Fruit fly (Drosophila melanogaster) whole organism, embryonic: ENCODE data around the gene SREBP.

ENCODE experiments used
- Antp ChIP-seq: fragments of 200-800 bp; sonication (Bioruptor generic); optimal IDR thresholded peaks from 3 replicates; lab custom pipeline; 2016; ENCODE audit warnings: missing biosample characterization, missing genetic modification characterization
- BtbVII ChIP-seq: fragments of 200-800 bp; sonication (Bioruptor generic); optimal IDR thresholded peaks from 3 replicates; lab custom pipeline; 2017; ENCODE audit warnings: missing biosample characterization, mild to moderate bottlenecking, missing genetic modification characterization
- CG10654 ChIP-seq: fragments of 200-800 bp; sonication (Bioruptor generic); optimal IDR thresholded peaks from 2 replicates; lab custom pipeline; 2016; ENCODE audit warnings: missing biosample characterization, missing genetic modification characterization
- CG11085 ChIP-seq: fragments of 200-800 bp; sonication (Bioruptor generic); IDR thresholded peaks from 2 replicates; pipeline ENCODE4 v1.3.6; 2022; ENCODE audit warnings: missing biosample characterization, missing genetic modification characterization
- CG11398 ChIP-seq: fragments of 200-800 bp; sonication (Bioruptor generic); optimal IDR thresholded peaks from 2 replicates; lab custom pipeline; 2016; ENCODE audit warnings: missing biosample characterization, missing genetic modification characterization
- CG11560 ChIP-seq: fragments of 200-800 bp; sonication (Bioruptor generic); IDR thresholded peaks from 3 replicates; pipeline ENCODE4 v1.3.6; 2022; ENCODE audit warnings: missing biosample characterization, missing genetic modification characterization
- CG12104 ChIP-seq: fragments of 200-800 bp; sonication (Bioruptor generic); optimal IDR thresholded peaks from 3 replicates; lab custom pipeline; 2016; ENCODE audit warnings: missing biosample characterization, missing genetic modification characterization
- CG12391 ChIP-seq: fragments of 200-800 bp; sonication (Bioruptor generic); optimal IDR thresholded peaks from 3 replicates; lab custom pipeline; 2018; ENCODE audit warnings: missing biosample characterization, mild to moderate bottlenecking, missing genetic modification characterization, moderate library complexity
- CG13123 ChIP-seq: fragments of 200-800 bp; sonication (Bioruptor generic); optimal IDR thresholded peaks from 2 replicates; lab custom pipeline; 2016; ENCODE audit warnings: missing biosample characterization, missing genetic modification characterization
- CG17359 ChIP-seq: fragments of 200-800 bp; sonication (Bioruptor generic); optimal IDR thresholded peaks from 3 replicates; lab custom pipeline; 2018; ENCODE audit warnings: missing biosample characterization, mild to moderate bottlenecking, missing genetic modification characterization, moderate library complexity
- CG17802 ChIP-seq: fragments of 200-800 bp; sonication (Bioruptor generic); optimal IDR thresholded peaks from 2 replicates; lab custom pipeline; 2018; ENCODE audit warnings: missing biosample characterization, mild to moderate bottlenecking, missing genetic modification characterization, moderate library complexity
- CG2116 ChIP-seq: fragments of 200-800 bp; sonication (Bioruptor generic); optimal IDR thresholded peaks from 3 replicates; lab custom pipeline; 2018; ENCODE audit warnings: missing biosample characterization, mild to moderate bottlenecking, missing genetic modification characterization
- CG3163 ChIP-seq: fragments of 200-800 bp; sonication (Bioruptor generic); optimal IDR thresholded peaks from 3 replicates; lab custom pipeline; 2016; ENCODE audit warnings: missing biosample characterization, missing genetic modification characterization
- CG32532 ChIP-seq: fragments of 200-800 bp; sonication (Bioruptor generic); IDR thresholded peaks from 2 replicates; pipeline ENCODE4 v1.3.6; 2022; ENCODE audit warnings: missing biosample characterization, missing genetic modification characterization
- CG3281 ChIP-seq: fragments of 200-800 bp; sonication (Bioruptor generic); optimal IDR thresholded peaks from 3 replicates; lab custom pipeline; 2017; ENCODE audit warnings: missing biosample characterization, mild to moderate bottlenecking, missing genetic modification characterization
- CG3407 ChIP-seq: fragments of 200-800 bp; sonication (Bioruptor generic); optimal IDR thresholded peaks from 2 replicates; lab custom pipeline; 2018; ENCODE audit warnings: missing biosample characterization, mild to moderate bottlenecking, missing genetic modification characterization
- CG3847 ChIP-seq: fragments of 200-800 bp; sonication (Bioruptor generic); IDR thresholded peaks from 2 replicates; pipeline ENCODE4 v1.3.6; 2022; ENCODE audit warnings: missing biosample characterization, missing genetic modification characterization
- CG4424 ChIP-seq: fragments of 200-800 bp; sonication (Bioruptor generic); optimal IDR thresholded peaks from 3 replicates; lab custom pipeline; 2016; ENCODE audit warnings: missing biosample characterization, missing genetic modification characterization
- CG7963 ChIP-seq: fragments of 200-800 bp; sonication (Bioruptor generic); IDR thresholded peaks from 3 replicates; pipeline ENCODE4 v1.3.6; 2022; ENCODE audit warnings: missing biosample characterization, missing genetic modification characterization; ENCODE audit not compliant: partially characterized antibody
- CG8924 ChIP-seq: fragments of 200-800 bp; optimal IDR thresholded peaks from 3 replicates; lab custom pipeline; 2019; ENCODE audit warnings: missing biosample characterization, mild to moderate bottlenecking, missing genetic modification characterization, moderate library complexity
- CG9876 ChIP-seq: fragments of 200-800 bp; sonication (Bioruptor generic); optimal IDR thresholded peaks from 2 replicates; lab custom pipeline; 2016; ENCODE audit warnings: missing biosample characterization, missing genetic modification characterization
- Chrac-16 ChIP-seq: fragments of 200-800 bp; sonication (Bioruptor generic); optimal IDR thresholded peaks from 3 replicates; lab custom pipeline; 2016; ENCODE audit warnings: missing biosample characterization, missing genetic modification characterization
- CoRest ChIP-seq: fragments of 200-800 bp; sonication (Bioruptor generic); optimal IDR thresholded peaks from 3 replicates; lab custom pipeline; 2018; ENCODE audit warnings: missing biosample characterization, mild to moderate bottlenecking, missing genetic modification characterization, moderate library complexity
- Doc2 ChIP-seq: fragments of 200-800 bp; sonication (Bioruptor generic); IDR thresholded peaks from 2 replicates; pipeline ENCODE4 v1.3.6; 2022; ENCODE audit warnings: missing biosample characterization, missing genetic modification characterization
- Drgx ChIP-seq: fragments of 200-800 bp; sonication (Bioruptor generic); IDR thresholded peaks from 2 replicates; pipeline ENCODE4 v1.3.6; 2022; ENCODE audit warnings: missing biosample characterization, missing genetic modification characterization
- Ets65A ChIP-seq: fragments of 200-800 bp; sonication (Bioruptor generic); peaks from one replicate; lab custom pipeline; 2016; ENCODE audit warnings: missing biosample characterization, missing genetic modification characterization
- HmgZ ChIP-seq: fragments of 200-800 bp; sonication (Bioruptor generic); optimal IDR thresholded peaks from 2 replicates; lab custom pipeline; 2018; ENCODE audit warnings: missing biosample characterization, mild to moderate bottlenecking, missing genetic modification characterization
- Myb ChIP-seq: fragments of 200-800 bp; sonication (Bioruptor generic); optimal IDR thresholded peaks from 2 replicates; lab custom pipeline; 2016; ENCODE audit warnings: missing biosample characterization, missing genetic modification characterization
- Nf-YB ChIP-seq: fragments of 200-800 bp; sonication (Bioruptor generic); optimal IDR thresholded peaks from 3 replicates; lab custom pipeline; 2019; ENCODE audit warnings: missing biosample characterization, mild to moderate bottlenecking, missing genetic modification characterization, moderate library complexity
- NfI ChIP-seq: fragments of 200-800 bp; sonication (Bioruptor generic); optimal IDR thresholded peaks from 3 replicates; lab custom pipeline; 2018; ENCODE audit warnings: missing biosample characterization, mild to moderate bottlenecking, missing genetic modification characterization, moderate library complexity
- Scr ChIP-seq: fragments of 200-800 bp; sonication (Bioruptor generic); IDR thresholded peaks from 2 replicates; pipeline ENCODE4 v1.3.6; 2022; ENCODE audit warnings: missing biosample characterization, missing genetic modification characterization; ENCODE audit not compliant: partially characterized antibody
- cad ChIP-seq: fragments of >200 bp; optimal IDR thresholded peaks from 2 replicates; lab custom pipeline; 2017; ENCODE audit warnings: missing biosample characterization, missing genetic modification characterization
- caup ChIP-seq: fragments of 200-800 bp; sonication (Bioruptor generic); optimal IDR thresholded peaks from 3 replicates; lab custom pipeline; 2017; ENCODE audit warnings: missing biosample characterization, mild to moderate bottlenecking, missing genetic modification characterization, moderate library complexity; ENCODE audit not compliant: severe bottlenecking
- croc ChIP-seq: fragments of 200-800 bp; sonication (Bioruptor generic); conservative IDR thresholded peaks from 3 replicates; pipeline ENCODE4 v1.3.6; 2022; ENCODE audit warnings: missing biosample characterization, missing genetic modification characterization
- dati ChIP-seq: fragments of 200-800 bp; sonication (Bioruptor generic); IDR thresholded peaks from 2 replicates; pipeline ENCODE4 v1.3.6; 2022; ENCODE audit warnings: missing biosample characterization, missing genetic modification characterization
- dmrt11E ChIP-seq: fragments of 200-800 bp; sonication (Bioruptor generic); optimal IDR thresholded peaks from 3 replicates; lab custom pipeline; 2018; ENCODE audit warnings: missing biosample characterization, mild to moderate bottlenecking, missing genetic modification characterization, moderate library complexity
- emc ChIP-seq: fragments of 200-800 bp; sonication (Bioruptor generic); optimal IDR thresholded peaks from 2 replicates; lab custom pipeline; 2016; ENCODE audit warnings: missing biosample characterization, missing genetic modification characterization
- gro ChIP-seq: fragments of 200-800 bp; sonication (Bioruptor generic); optimal IDR thresholded peaks from 2 replicates; lab custom pipeline; 2016; ENCODE audit warnings: missing biosample characterization, missing genetic modification characterization
- mam ChIP-seq: fragments of 200-800 bp; sonication (Bioruptor generic); optimal IDR thresholded peaks from 3 replicates; lab custom pipeline; 2016; ENCODE audit warnings: missing biosample characterization, missing genetic modification characterization
- pan ChIP-seq, 4 experiments: fragments of >200 bp in 3 of 4; fragments of 200-800 bp in 1 of 4; sonication (Bioruptor generic) in 1 of 4; optimal IDR thresholded peaks in 3 of 4; IDR thresholded peaks in 1 of 4; 2 replicates each; pipeline versions ENCODE4 v1.3.6 to Lab custom; 2017 to 2022; ENCODE audit warnings: missing biosample characterization in 2 of 4, missing genetic modification characterization in 2 of 4, mixed read lengths in 1 of 4
- pfk ChIP-seq: fragments of 200-800 bp; sonication (Bioruptor generic); optimal IDR thresholded peaks from 2 replicates; lab custom pipeline; 2018; ENCODE audit warnings: missing biosample characterization, mild to moderate bottlenecking, missing genetic modification characterization, moderate library complexity
- repo ChIP-seq: fragments of 200-800 bp; sonication (Bioruptor generic); optimal IDR thresholded peaks from 2 replicates; lab custom pipeline; 2016; ENCODE audit warnings: missing biosample characterization, missing genetic modification characterization
- sisA ChIP-seq: fragments of 200-800 bp; sonication (Bioruptor generic); IDR thresholded peaks from 2 replicates; pipeline ENCODE4 v1.3.6; 2022; ENCODE audit warnings: missing biosample characterization, missing genetic modification characterization
- so ChIP-seq: fragments of 200-800 bp; sonication (Bioruptor generic); IDR thresholded peaks from 3 replicates; pipeline ENCODE4 v1.3.6; 2022; ENCODE audit warnings: missing biosample characterization, missing genetic modification characterization
- sob ChIP-seq: fragments of 200-800 bp; sonication (Bioruptor generic); IDR thresholded peaks from 2 replicates; pipeline ENCODE4 v1.3.6; 2022; ENCODE audit warnings: missing biosample characterization, missing genetic modification characterization
- sqz ChIP-seq: fragments of 200-800 bp; sonication (Bioruptor generic); optimal IDR thresholded peaks from 3 replicates; lab custom pipeline; 2018; ENCODE audit warnings: missing biosample characterization, mild to moderate bottlenecking, missing genetic modification characterization
- trh ChIP-seq: fragments of 200-800 bp; sonication (Bioruptor generic); optimal IDR thresholded peaks from 2 replicates; lab custom pipeline; 2016; ENCODE audit warnings: missing biosample characterization, missing genetic modification characterization
- ttk ChIP-seq: fragments of 200-800 bp; sonication (Bioruptor generic); IDR thresholded peaks from 2 replicates; pipeline ENCODE4 v2.1.2; 2022; ENCODE audit warnings: missing biosample characterization, missing genetic modification characterization
- zfh1 ChIP-seq: fragments of 200-800 bp; sonication (Bioruptor generic); IDR thresholded peaks from 3 replicates; pipeline ENCODE4 v1.3.6; 2022; ENCODE audit warnings: missing biosample characterization, missing genetic modification characterization

The SREBP gene

dm6 chr3L:19834143-19834794 lies 40.5 kb downstream of the SREBP start, which contains the start of the genes trc and CG32221 (continued):
- TF ChIP-seq pfk (GFP tag; lab: Kevin White, UChicago) (peak; percentile 56), CG8924 (tag; lab: Kevin White, UChicago) (peak; percentile 33), dati (GFP tag; lab: Robert Waterston, UW) (no peak), CG11560 (tag; lab: Robert Waterston, UW) (peak; percentile 82; the same call in 2 of the 3 replicates), CG3847 (GFP tag; lab: Robert Waterston, UW) (peak; percentile 51; the same call in 1 of the 2 replicates), cad (no peak), Nf-YB (GFP tag; lab: Kevin White, UChicago) (peak; percentile 13), CG13123 (GFP tag; lab: Kevin White, UChicago) (peak; percentile 99), sqz (GFP tag; lab: Kevin White, UChicago) (no peak), Drgx (GFP tag; lab: Robert Waterston, UW) (no peak), CG12391 (tag; lab: Kevin White, UChicago) (peak; percentile 53), caup (GFP tag; lab: Kevin White, UChicago) (no peak), CG3407 (GFP tag; lab: Kevin White, UChicago) (no peak), gro (GFP tag; lab: Kevin White, UChicago) (no peak), sob (peak; percentile 71), CG7963 (peak; percentile 63; the same call in 2 of the 3 replicates), NfI (GFP tag; lab: Kevin White, UChicago) (peak; percentile 84), CG11085 (GFP tag; lab: Robert Waterston, UW) (peak; percentile 31; the same call in 1 of the 2 replicates), dmrt11E (tag; lab: Kevin White, UChicago) (peak; percentile 13), Myb (GFP tag; lab: Kevin White, UChicago) (peak; percentile 4), BtbVII (GFP tag; lab: Kevin White, UChicago) (no peak), so (GFP tag; lab: Robert Waterston, UW) (0 out of 3 replicates have a peak, but pooled peaks have one; percentile 9), croc (GFP tag; lab: Robert Waterston, UW) (no peak), pan (optimal IDR thresholded peaks at IDR 0.05; lab: Kevin White, UChicago) (no peak), pan (GFP tag; optimal IDR thresholded peaks at IDR 0.05 in 1 of 2, IDR thresholded peaks at IDR 0.05 in 1 of 2) (peak in 1 of 2 experiments; percentile 7), Doc2 (GFP tag; lab: Robert Waterston, UW) (no peak), CG4424 (GFP tag; lab: Kevin White, UChicago) (peak; percentile 44), CG10654 (GFP tag; lab: Kevin White, UChicago) (peak; percentile 10), CG3163 (GFP tag; lab: Kevin White, UChicago) (no peak), ttk (GFP tag; lab: Robert Waterston, UW) (peak; percentile 43; the same call in 1 of the 2 replicates), Antp (GFP tag; lab: Kevin White, UChicago) (peak; percentile 48), CG32532 (peak; percentile 71), CG2116 (GFP tag; lab: Kevin White, UChicago) (peak; percentile 62), CG17802 (tag; lab: Kevin White, UChicago) (peak; percentile 36), sisA (peak; percentile 19; the same call in 1 of the 2 replicates), Chrac-16 (GFP tag; lab: Kevin White, UChicago) (peak; percentile 8), emc (no peak), CoRest (peak; percentile 63), CG11398 (GFP tag; lab: Kevin White, UChicago) (no peak), CG12104 (GFP tag; lab: Kevin White, UChicago) (peak; percentile 50), CG17359 (tag; lab: Kevin White, UChicago) (peak; percentile 33), repo (GFP tag; lab: Kevin White, UChicago) (no peak), Scr (GFP tag; lab: Robert Waterston, UW) (peak; percentile 73), mam (GFP tag; lab: Kevin White, UChicago) (peak; percentile 17), trh (peak; percentile 9), CG9876 (GFP tag; lab: Kevin White, UChicago) (peak; percentile 30), Ets65A (GFP tag; lab: Kevin White, UChicago) (peak; percentile 94), CG3281 (peak; percentile 41), HmgZ (tag; lab: Kevin White, UChicago) (peak; percentile 43), zfh1 (GFP tag; lab: Robert Waterston, UW) (peak; percentile 52; the same call in 2 of the 3 replicates)
